Worm (Caenorhabditis elegans) whole organism, L2 larva: ENCODE results near the gene vms-1.

ENCODE experiments used
- C34F6.9 ChIP-seq: fragments of 150-350 bp; optimal IDR thresholded peaks from 2 replicates; lab custom pipeline; 2014; ENCODE audit warnings: missing biosample characterization, missing genetic modification characterization
- F13H6.1 ChIP-seq: sonication (generic microtip); optimal IDR thresholded peaks from 2 replicates; lab custom pipeline; 2016; ENCODE audit warnings: missing genetic modification characterization, missing compliant biosample characterization
- R02D3.7 ChIP-seq: fragments of 150-350 bp; optimal IDR thresholded peaks from 2 replicates; lab custom pipeline; 2014; ENCODE audit warnings: missing biosample characterization, missing genetic modification characterization
- aly-2 ChIP-seq: fragments of 150-350 bp; optimal IDR thresholded peaks from 2 replicates; lab custom pipeline; 2014; ENCODE audit warnings: missing biosample characterization, missing genetic modification characterization
- ama-1 ChIP-seq: fragments of 150-350 bp; optimal IDR thresholded peaks from 2 replicates; lab custom pipeline; 2018; ENCODE audit warnings: inconsistent platforms
- blmp-1 ChIP-seq: sonication (generic microtip); optimal IDR thresholded peaks from 2 replicates; lab custom pipeline; 2017; ENCODE audit warnings: missing genetic modification characterization, mild to moderate bottlenecking, missing compliant biosample characterization, antibody characterized with exemption, moderate library complexity; ENCODE audit not compliant: insufficient read depth
- ceh-16 ChIP-seq: fragments of 150-350 bp; optimal IDR thresholded peaks from 2 replicates; lab custom pipeline; 2014; ENCODE audit warnings: missing biosample characterization, missing genetic modification characterization
- crh-2 ChIP-seq: sonication (generic microtip); optimal IDR thresholded peaks from 2 replicates; lab custom pipeline; 2017; ENCODE audit warnings: missing biosample characterization, missing genetic modification characterization
- dmd-4 ChIP-seq: sonication (generic microtip); optimal IDR thresholded peaks from 2 replicates; lab custom pipeline; 2017; ENCODE audit warnings: missing biosample characterization, missing genetic modification characterization
- egl-27 ChIP-seq: sonication (generic microtip); optimal IDR thresholded peaks from 3 replicates; lab custom pipeline; 2017; ENCODE audit warnings: missing biosample characterization, missing genetic modification reagents, missing genetic modification characterization
- elt-1 ChIP-seq: fragments of 150-350 bp; optimal IDR thresholded peaks from 2 replicates; lab custom pipeline; 2014; ENCODE audit warnings: missing biosample characterization, missing genetic modification characterization
- elt-3 ChIP-seq: sonication (generic microtip); optimal IDR thresholded peaks from 2 replicates; lab custom pipeline; 2017; ENCODE audit warnings: missing biosample characterization, missing genetic modification characterization
- fos-1 ChIP-seq: fragments of 150-350 bp; optimal IDR thresholded peaks from 2 replicates; lab custom pipeline; 2014; ENCODE audit warnings: missing biosample characterization, missing genetic modification characterization
- gmeb-1 ChIP-seq: fragments of 150-350 bp; optimal IDR thresholded peaks from 2 replicates; lab custom pipeline; 2014; ENCODE audit warnings: missing biosample characterization, missing genetic modification characterization
- lin-11 ChIP-seq: fragments of 150-350 bp; sonication (generic microtip); optimal IDR thresholded peaks from 2 replicates; lab custom pipeline; 2014; ENCODE audit warnings: missing biosample characterization, missing genetic modification characterization, inconsistent platforms, mixed read lengths
- lin-13 ChIP-seq: fragments of 150-350 bp; optimal IDR thresholded peaks from 2 replicates; lab custom pipeline; 2014; ENCODE audit warnings: missing biosample characterization, missing genetic modification reagents, missing genetic modification characterization
- lin-39 ChIP-seq: fragments of 150-350 bp; optimal IDR thresholded peaks from 2 replicates; lab custom pipeline; 2014; ENCODE audit warnings: missing biosample characterization, missing genetic modification reagents, missing genetic modification characterization
- mab-5 ChIP-seq: fragments of 150-350 bp; optimal IDR thresholded peaks from 2 replicates; lab custom pipeline; 2014; ENCODE audit warnings: missing biosample characterization, missing genetic modification characterization
- mdl-1 ChIP-seq, 2 experiments: fragments of 150-350 bp in 1 of 2; sonication (generic microtip) in 1 of 2; optimal IDR thresholded peaks; 2 replicates each; lab custom pipeline; 2017; ENCODE audit warnings: missing biosample characterization in 2 of 2, missing genetic modification characterization in 2 of 2
- nhr-10 ChIP-seq: sonication (generic microtip); optimal IDR thresholded peaks from 2 replicates; lab custom pipeline; 2017; ENCODE audit warnings: missing biosample characterization, missing genetic modification characterization
- nhr-11 ChIP-seq: fragments of 150-350 bp; optimal IDR thresholded peaks from 2 replicates; lab custom pipeline; 2014; ENCODE audit warnings: missing biosample characterization, missing genetic modification characterization
- nhr-12 ChIP-seq: fragments of 150-350 bp; optimal IDR thresholded peaks from 2 replicates; lab custom pipeline; 2014; ENCODE audit warnings: missing biosample characterization, missing genetic modification characterization
- nhr-129 ChIP-seq: fragments of 150-350 bp; optimal IDR thresholded peaks from 2 replicates; lab custom pipeline; 2014; ENCODE audit warnings: missing biosample characterization, missing genetic modification characterization
- nhr-21 ChIP-seq: fragments of 150-350 bp; optimal IDR thresholded peaks from 2 replicates; lab custom pipeline; 2014; ENCODE audit warnings: missing biosample characterization, missing genetic modification characterization
- nhr-23 ChIP-seq: fragments of 150-350 bp; optimal IDR thresholded peaks from 2 replicates; lab custom pipeline; 2014; ENCODE audit warnings: missing biosample characterization, missing genetic modification reagents, missing genetic modification characterization
- nhr-25 ChIP-seq: fragments of 150-350 bp; sonication (generic microtip); optimal IDR thresholded peaks from 3 replicates; lab custom pipeline; 2014; ENCODE audit warnings: missing biosample characterization, missing genetic modification characterization
- nhr-6 ChIP-seq: fragments of 150-350 bp; optimal IDR thresholded peaks from 2 replicates; lab custom pipeline; 2014; ENCODE audit warnings: missing biosample characterization, missing genetic modification characterization
- nhr-77 ChIP-seq: fragments of 150-350 bp; optimal IDR thresholded peaks from 2 replicates; lab custom pipeline; 2014; ENCODE audit warnings: missing biosample characterization, missing genetic modification characterization
- peb-1 ChIP-seq: fragments of 150-350 bp; optimal IDR thresholded peaks from 2 replicates; lab custom pipeline; 2014; ENCODE audit warnings: missing biosample characterization, missing genetic modification characterization
- sem-4 ChIP-seq: fragments of 150-350 bp; optimal IDR thresholded peaks from 2 replicates; lab custom pipeline; 2014; ENCODE audit warnings: missing biosample characterization, missing genetic modification reagents, missing genetic modification characterization
- skn-1 ChIP-seq: sonication (generic microtip); optimal IDR thresholded peaks from 2 replicates; lab custom pipeline; 2017; ENCODE audit warnings: missing biosample characterization, missing genetic modification characterization
- sma-3 ChIP-seq: sonication (generic microtip); optimal IDR thresholded peaks from 2 replicates; lab custom pipeline; 2016; ENCODE audit warnings: missing genetic modification reagents, missing genetic modification characterization, missing compliant biosample characterization
- sma-9 ChIP-seq, 2 experiments: fragments of 150-350 bp in 1 of 2; sonication (generic microtip) in 1 of 2; optimal IDR thresholded peaks; 2 replicates each; lab custom pipeline; 2014 to 2016; ENCODE audit warnings: missing genetic modification characterization in 2 of 2, mild to moderate bottlenecking in 1 of 2, missing biosample characterization in 1 of 2, missing compliant biosample characterization in 1 of 2, missing genetic modification reagents in 1 of 2, moderate library complexity in 1 of 2
- snpc-4 ChIP-seq: fragments of 150-350 bp; optimal IDR thresholded peaks from 2 replicates; lab custom pipeline; 2014; ENCODE audit warnings: missing biosample characterization, missing genetic modification characterization
- unc-55 ChIP-seq: fragments of 150-350 bp; sonication (generic microtip); optimal IDR thresholded peaks from 3 replicates; lab custom pipeline; 2014; ENCODE audit warnings: missing biosample characterization, missing genetic modification reagents, missing genetic modification characterization
- unc-62 ChIP-seq: fragments of 150-350 bp; optimal IDR thresholded peaks from 2 replicates; lab custom pipeline; 2014; ENCODE audit warnings: missing biosample characterization, missing genetic modification reagents, missing genetic modification characterization
- zag-1 ChIP-seq: fragments of 150-350 bp; optimal IDR thresholded peaks from 2 replicates; lab custom pipeline; 2014; ENCODE audit warnings: missing biosample characterization, missing genetic modification characterization
- ztf-1 ChIP-seq: fragments of 200-800 bp; sonication (Bioruptor generic); conservative IDR thresholded peaks from 2 replicates; pipeline ENCODE4 v1.3.6; 2022; ENCODE audit warnings: missing genetic modification characterization, missing compliant biosample characterization
- ztf-11 ChIP-seq: sonication (generic microtip); optimal IDR thresholded peaks from 2 replicates; lab custom pipeline; 2017; ENCODE audit warnings: missing biosample characterization, missing genetic modification characterization

vms-1 gene

DNA sequence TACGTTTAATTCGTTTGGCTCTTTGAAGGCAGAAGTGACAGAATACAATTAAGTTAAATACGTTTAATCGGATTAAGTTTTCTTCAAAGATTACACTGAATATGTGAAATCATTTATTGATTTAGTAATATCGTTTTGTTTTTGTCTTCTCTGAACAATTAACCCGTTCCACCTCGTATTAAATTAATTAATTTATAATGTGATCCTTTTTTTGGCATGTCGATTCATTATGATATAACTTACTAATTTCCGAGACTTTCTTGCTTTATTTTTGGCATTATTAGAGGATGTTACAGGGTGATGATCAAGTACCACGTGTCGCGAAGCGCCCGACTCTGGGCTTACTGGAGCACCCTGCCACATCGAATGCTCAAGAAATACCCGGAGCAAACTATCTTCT lies 44.1 kb upstream of the vms-1 start, which contains the start of gene K12H4.5:
Gene K12H4.5, plus strand, starts transcription at position 301 of the 400 bp plus-strand sequence.
- TF ChIP-seq sem-4 (tag; lab: Kevin White, UChicago) (no peak), nhr-10 (no peak), gmeb-1 (tag; lab: Kevin White, UChicago) (no peak), nhr-25 (tag; lab: Kevin White, UChicago) (no peak), nhr-11 (tag; lab: Kevin White, UChicago) (no peak), crh-2 (tag; lab: Kevin White, UChicago) (no peak), aly-2 (tag; lab: Kevin White, UChicago) (no peak), nhr-77 (tag; lab: Kevin White, UChicago) (no peak), sma-3 (no peak), lin-11 (tag; lab: Kevin White, UChicago) (no peak), nhr-129 (tag; lab: Kevin White, UChicago) (no peak), mab-5 (no peak), nhr-23 (tag; lab: Kevin White, UChicago) (no peak), egl-27 (no peak), ztf-11 (tag; lab: Kevin White, UChicago) (no peak), snpc-4 (tag; lab: Kevin White, UChicago) (no peak), unc-55 (GFP tag; lab: Kevin White, UChicago) (no peak), peb-1 (tag; lab: Kevin White, UChicago) (no peak), lin-39 (tag; lab: Kevin White, UChicago) (no peak)

DNA sequence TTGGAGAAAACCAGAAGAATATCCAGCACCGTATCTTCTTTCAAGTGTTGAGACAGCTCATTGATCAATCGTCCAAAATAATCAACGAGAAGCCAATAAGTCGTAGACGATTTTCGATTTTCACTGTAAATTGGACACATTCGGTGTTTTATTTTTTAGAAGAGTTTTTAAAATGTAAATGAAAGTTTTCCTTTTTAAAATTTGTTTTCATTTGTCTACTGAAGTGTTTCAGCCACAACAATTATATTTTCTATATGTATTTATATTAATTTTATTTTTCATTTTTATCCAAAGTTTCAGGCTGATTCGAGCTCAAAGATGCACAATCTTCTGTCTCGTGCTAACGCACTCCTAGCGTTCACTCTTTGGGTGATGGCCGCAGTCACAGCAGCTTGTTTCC lies 43.6 kb upstream of the vms-1 start, which contains the start of gene spcs-3:
Gene spcs-3, plus strand, starts transcription at position 301 of the 400 bp plus-strand sequence.
- no peak for TF ChIP-seq zag-1
- no peak for TF ChIP-seq nhr-129 (tag; lab: Kevin White, UChicago)
- TF ChIP-seq unc-62 (GFP tag; lab: Kevin White, UChicago) = no peak
- no peak for TF ChIP-seq skn-1 (tag; lab: Kevin White, UChicago)
- TF ChIP-seq nhr-12 (tag; lab: Kevin White, UChicago) = no peak
- no peak for TF ChIP-seq ztf-11 (tag; lab: Kevin White, UChicago)
- no peak for TF ChIP-seq C34F6.9 (tag; lab: Kevin White, UChicago)
- TF ChIP-seq ztf-1 (GFP tag; lab: Robert Waterston, UW) = no peak
- TF ChIP-seq R02D3.7 = no peak
- no peak for TF ChIP-seq sma-3
- TF ChIP-seq egl-27 = no peak
- no peak for TF ChIP-seq F13H6.1 (tag; lab: Kevin White, UChicago)
- TF ChIP-seq nhr-21 = no peak
- no peak for TF ChIP-seq fos-1 (tag; lab: Kevin White, UChicago)
- no peak for TF ChIP-seq aly-2 (tag; lab: Kevin White, UChicago)
- no peak for TF ChIP-seq nhr-77 (tag; lab: Kevin White, UChicago)
- TF ChIP-seq nhr-25 (tag; lab: Kevin White, UChicago) = no peak
- no peak for TF ChIP-seq dmd-4
- TF ChIP-seq sma-9 (GFP tag; optimal IDR thresholded peaks at IDR 0.05; lab: Kevin White, UChicago) = no peak
- no peak for TF ChIP-seq sma-9 (tag; optimal IDR thresholded peaks at IDR 0.05; lab: Kevin White, UChicago)
- no peak for TF ChIP-seq mdl-1 (tag; optimal IDR thresholded peaks at IDR 0.05; lab: Kevin White, UChicago)

ce11 chrIII:8045734-8046133 lies 42.6 kb upstream of the vms-1 start, which contains the start of gene K12H4.3:
TSS of gene K12H4.3 (plus strand) at chrIII:8046034.
- TF ChIP-seq ztf-11 (tag; lab: Kevin White, UChicago) (no peak), nhr-6 (tag; lab: Kevin White, UChicago) (no peak), egl-27 (no peak), C34F6.9 (tag; lab: Kevin White, UChicago) (no peak), elt-3 (tag; lab: Kevin White, UChicago) (no peak), aly-2 (tag; lab: Kevin White, UChicago) (no peak), ama-1 (lab: Kevin White, UChicago) (no peak), elt-1 (no peak), lin-13 (no peak), ceh-16 (no peak), gmeb-1 (tag; lab: Kevin White, UChicago) (no peak), R02D3.7 (no peak)
- TF ChIP-seq, all 48 proteins: peak for 0

- no peak for TF ChIP-seq skn-1 (tag; lab: Kevin White, UChicago)
- TF ChIP-seq blmp-1 (tag; lab: Kevin White, UChicago) = no peak
- no peak for TF ChIP-seq sma-9 (GFP tag; optimal IDR thresholded peaks at IDR 0.05; lab: Kevin White, UChicago)
- no peak for TF ChIP-seq sma-9 (tag; optimal IDR thresholded peaks at IDR 0.05; lab: Kevin White, UChicago)
- TF ChIP-seq egl-27 = no peak
- TF ChIP-seq, all 48 proteins: peak for 0
These were observed 40.9 kb upstream of the vms-1 start, which contains the start of gene K12H4.2 for ce11 chrIII:8047412-8047811. TSS of gene K12H4.2 (plus strand) at chrIII:8047712.
